Worm (Caenorhabditis elegans) whole organism, midembryonic: Measurements from ENCODE around the gene T24D5.2.
"Not testable (repeated sequence)": the region's sequence is repeated elsewhere in the genome, so short reads cannot be mapped to it uniquely, and the experiment has no call there.

ENCODE experiments used
- T22C8.4 ChIP-seq: fragments of 200-800 bp; sonication (Bioruptor generic); IDR thresholded peaks from 2 replicates; pipeline ENCODE4 v1.3.6; 2022; ENCODE audit warnings: missing genetic modification characterization, missing compliant biosample characterization
- cog-1 ChIP-seq: sonication (generic microtip); optimal IDR thresholded peaks from 2 replicates; lab custom pipeline; 2016; ENCODE audit warnings: missing genetic modification characterization, missing compliant biosample characterization
- flt-1 ChIP-seq: fragments of 200-800 bp; sonication (Bioruptor generic); IDR thresholded peaks from 2 replicates; pipeline ENCODE4 v1.3.6; 2022; ENCODE audit warnings: missing genetic modification characterization, missing compliant biosample characterization
- klf-2 ChIP-seq: fragments of 200-800 bp; sonication (Bioruptor generic); conservative IDR thresholded peaks from 2 replicates; pipeline ENCODE4 v1.3.6; 2022; ENCODE audit warnings: missing genetic modification reagents, missing genetic modification characterization, missing compliant biosample characterization
- med-1 ChIP-seq: sonication (generic microtip); optimal IDR thresholded peaks from 2 replicates; lab custom pipeline; 2017; ENCODE audit warnings: missing genetic modification characterization, mild to moderate bottlenecking, missing compliant biosample characterization, antibody characterized with exemption, missing genetic modification reagents; ENCODE audit not compliant: insufficient read depth
- ref-1 ChIP-seq: fragments of 200-800 bp; sonication (Bioruptor generic); conservative IDR thresholded peaks from 2 replicates; pipeline ENCODE4 v1.3.6; 2022; ENCODE audit warnings: missing genetic modification reagents, missing genetic modification characterization, missing compliant biosample characterization
- tab-1 ChIP-seq: fragments of 200-800 bp; sonication (Bioruptor generic); IDR thresholded peaks from 2 replicates; pipeline ENCODE4 v1.3.6; 2022; ENCODE audit warnings: missing genetic modification characterization, missing compliant biosample characterization
- ztf-23 ChIP-seq: fragments of 200-800 bp; sonication (Bioruptor generic); IDR thresholded peaks from 2 replicates; pipeline ENCODE4 v1.3.6; 2022; ENCODE audit warnings: missing genetic modification reagents, missing genetic modification characterization, missing compliant biosample characterization
- ztf-29 ChIP-seq: fragments of 200-800 bp; sonication (Bioruptor generic); IDR thresholded peaks from 2 replicates; pipeline ENCODE4 v1.3.6; 2022; ENCODE audit warnings: missing genetic modification reagents, missing genetic modification characterization, missing compliant biosample characterization

T24D5.2 gene

DNA sequence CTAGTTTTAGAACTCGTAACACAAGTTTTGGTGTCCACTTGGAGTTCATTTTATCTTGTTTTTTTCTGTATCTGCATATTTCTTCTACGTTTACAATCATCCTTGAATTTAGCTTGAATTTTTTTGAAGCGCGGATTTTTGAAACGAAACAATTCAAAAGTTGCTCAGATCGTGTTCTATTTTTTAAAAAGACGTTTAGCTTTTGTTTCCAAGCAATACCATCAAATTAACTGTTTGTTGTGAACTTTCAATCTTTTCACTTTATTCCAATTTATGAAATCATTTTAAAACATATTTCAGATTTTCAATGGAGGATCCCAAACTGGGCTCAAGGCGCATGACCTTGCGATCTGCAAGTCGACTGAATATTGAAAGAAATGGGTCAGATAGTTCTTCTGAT is 32.9 kb upstream of the T24D5.2 start, which contains the start of gene R09A8.2:
Gene R09A8.2 (plus strand): TSS at position 301 of the 400 bp plus-strand sequence.
- TF ChIP-seq flt-1 (GFP tag; lab: Robert Waterston, UW) = no peak
- TF ChIP-seq tab-1 (GFP tag; lab: Robert Waterston, UW) = no peak
- TF ChIP-seq ztf-23 = no peak
- TF ChIP-seq ztf-29 (GFP tag; lab: Robert Waterston, UW) = no peak
- no peak for TF ChIP-seq klf-2 (GFP tag; lab: Robert Waterston, UW)
- no peak for TF ChIP-seq cog-1
- TF ChIP-seq T22C8.4 = no peak
- no peak for TF ChIP-seq med-1 (GFP tag; lab: Kevin White, UChicago)
- no peak for TF ChIP-seq ref-1 (GFP tag; lab: Robert Waterston, UW)

DNA sequence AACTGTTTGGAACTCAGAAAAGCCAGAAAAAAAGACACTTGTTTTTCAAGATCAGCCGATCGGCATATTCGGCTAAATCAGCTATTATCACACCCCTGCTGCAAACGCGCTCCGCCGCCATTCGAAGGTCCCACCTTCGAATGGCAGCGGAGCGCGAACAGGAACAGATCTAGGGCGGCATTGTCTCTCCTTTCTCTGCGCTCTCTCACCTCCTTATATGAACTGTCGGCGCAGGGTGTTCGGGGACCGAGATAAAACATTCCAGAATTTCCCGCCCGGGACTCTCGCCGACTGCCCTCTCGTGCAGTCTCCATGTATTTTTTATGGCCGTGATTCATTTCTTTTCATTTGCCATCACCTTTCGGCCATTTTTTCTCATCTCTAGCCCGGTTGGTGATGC is 32.2 kb upstream of the T24D5.2 start:
- TF ChIP-seq tab-1 (GFP tag; lab: Robert Waterston, UW) = no peak
- TF ChIP-seq ztf-29 (GFP tag; lab: Robert Waterston, UW) = no peak
- TF ChIP-seq flt-1 (GFP tag; lab: Robert Waterston, UW) = no peak
- TF ChIP-seq cog-1 = no peak
- TF ChIP-seq med-1 (GFP tag; lab: Kevin White, UChicago) = no peak
- no peak for TF ChIP-seq T22C8.4
- TF ChIP-seq klf-2 (GFP tag; lab: Robert Waterston, UW) = no peak
- TF ChIP-seq ref-1 (GFP tag; lab: Robert Waterston, UW) = no peak
- TF ChIP-seq ztf-23 = no peak

DNA sequence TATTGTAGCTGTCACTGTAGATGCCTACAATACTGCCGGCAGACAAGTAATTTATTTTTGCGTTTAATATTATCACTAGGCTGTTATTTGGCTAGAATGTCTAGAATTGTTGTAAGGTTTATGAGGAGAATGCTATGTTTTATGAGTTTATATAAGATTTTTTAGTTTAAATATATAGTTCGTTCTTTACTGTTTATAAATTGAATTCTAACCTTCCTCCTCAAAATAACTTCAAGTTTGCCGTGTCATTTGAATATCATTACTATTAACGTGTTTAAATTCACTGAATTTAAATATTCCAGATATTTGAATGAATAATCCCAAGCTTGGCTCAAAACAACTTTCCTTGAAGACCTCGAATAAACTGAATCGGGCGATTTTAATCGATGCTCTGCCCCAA is 27.2 kb upstream of the T24D5.2 start, which contains the start of gene R09A8.1:
Gene R09A8.1 (plus strand): TSS at position 301 of the 400 bp plus-strand sequence.
- TF ChIP-seq ztf-23; flt-1 (GFP tag; lab: Robert Waterston, UW); med-1 (GFP tag; lab: Kevin White, UChicago): not testable (repeated sequence)

DNA sequence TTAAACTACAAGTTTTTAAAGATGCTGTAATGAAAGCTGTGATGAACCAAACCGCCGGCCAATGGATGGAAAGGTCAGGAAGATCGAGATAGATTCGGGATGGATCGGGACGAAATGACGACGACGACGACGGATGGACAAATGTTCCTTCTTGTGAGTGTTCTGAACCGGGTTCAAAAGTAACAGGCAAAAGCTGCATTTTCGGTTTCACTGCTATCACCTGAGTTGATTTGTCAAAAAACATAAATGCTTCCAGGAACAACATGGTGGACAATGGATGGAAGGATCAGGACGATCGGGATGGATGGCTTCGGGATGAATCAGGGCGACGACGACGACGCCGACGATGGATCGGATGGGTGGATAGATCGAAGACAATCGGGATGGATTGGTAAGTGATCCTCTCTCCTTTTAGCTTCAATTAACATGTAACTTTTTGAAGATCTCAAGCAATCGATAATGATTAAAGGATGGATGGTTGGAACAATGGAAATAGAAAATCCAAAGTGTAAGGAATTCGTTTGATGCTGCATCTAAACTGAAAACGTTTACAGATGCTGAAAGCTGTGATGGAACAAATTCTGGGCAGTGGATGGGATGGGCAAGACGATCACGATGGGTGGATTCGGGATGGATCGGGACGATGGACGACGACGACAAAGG is 17.2 kb upstream of the T24D5.2 start, which contains the start of the genes T24D5.6 and R09A8.9:
Gene T24D5.6 (plus strand): TSS at position 301 of the 663 bp plus-strand sequence.
Gene R09A8.9 (plus strand): TSS at position 613 of the 663 bp plus-strand sequence.
- TF ChIP-seq klf-2 (GFP tag; lab: Robert Waterston, UW) = no peak
- no peak for TF ChIP-seq ref-1 (GFP tag; lab: Robert Waterston, UW)
- no peak for TF ChIP-seq ztf-29 (GFP tag; lab: Robert Waterston, UW)
- no peak for TF ChIP-seq T22C8.4
- no peak for TF ChIP-seq flt-1 (GFP tag; lab: Robert Waterston, UW)
- TF ChIP-seq ztf-23 = no peak
- no peak for TF ChIP-seq cog-1
- no peak for TF ChIP-seq tab-1 (GFP tag; lab: Robert Waterston, UW)
- TF ChIP-seq med-1 (GFP tag; lab: Kevin White, UChicago) = no peak

DNA sequence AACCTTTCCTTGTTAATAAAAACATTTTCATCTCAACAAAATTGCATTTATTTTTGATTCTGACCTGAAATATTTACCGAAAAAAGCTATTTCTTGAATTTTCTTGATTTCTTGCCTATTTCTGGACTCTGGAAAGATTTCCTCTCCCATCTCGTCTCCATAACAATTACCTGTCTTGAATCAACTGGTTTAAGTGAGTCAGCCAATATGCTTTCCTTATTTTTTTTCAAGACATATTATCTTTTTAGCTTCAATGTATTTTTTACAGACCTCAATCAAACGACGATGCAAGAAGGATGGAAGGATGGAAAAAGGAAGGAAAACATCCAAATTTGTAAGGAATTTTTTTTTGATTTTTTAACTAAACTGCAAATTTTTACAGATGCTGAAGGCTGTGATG is 16.4 kb upstream of the T24D5.2 start:
- TF ChIP-seq tab-1 (GFP tag; lab: Robert Waterston, UW) (no peak), ztf-23 (no peak), T22C8.4 (no peak), ztf-29 (GFP tag; lab: Robert Waterston, UW) (no peak), med-1 (GFP tag; lab: Kevin White, UChicago) (no peak), klf-2 (GFP tag; lab: Robert Waterston, UW) (no peak), cog-1 (no peak), flt-1 (GFP tag; lab: Robert Waterston, UW) (no peak), ref-1 (GFP tag; lab: Robert Waterston, UW) (no peak)

DNA sequence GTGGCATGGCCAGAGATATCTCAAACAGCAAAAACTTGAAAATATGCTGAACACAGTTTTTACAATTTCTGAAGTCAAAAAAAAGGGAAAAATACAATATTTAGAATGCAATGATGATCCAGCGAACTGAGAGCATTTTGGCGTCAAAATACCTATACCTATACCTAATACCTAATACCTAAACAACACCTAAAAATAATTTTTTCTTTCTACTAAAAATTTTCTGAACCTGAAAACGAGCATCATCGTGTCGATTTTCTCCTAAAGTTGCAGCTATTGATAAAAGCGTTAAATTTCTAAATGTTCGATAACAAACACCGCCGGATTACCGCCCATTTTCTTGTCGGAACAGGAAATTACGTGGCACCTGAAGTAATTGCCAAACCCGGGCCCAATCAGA is 10.6 kb upstream of the T24D5.2 start, which contains the start of gene T24D5.4:
Gene T24D5.4 (plus strand): TSS at position 301 of the 400 bp plus-strand sequence.
- TF ChIP-seq klf-2 (GFP tag; lab: Robert Waterston, UW) (no peak), med-1 (GFP tag; lab: Kevin White, UChicago) (no peak), tab-1 (GFP tag; lab: Robert Waterston, UW) (no peak), ztf-23 (no peak), cog-1 (no peak), T22C8.4 (no peak), ztf-29 (GFP tag; lab: Robert Waterston, UW) (no peak), flt-1 (GFP tag; lab: Robert Waterston, UW) (no peak), ref-1 (GFP tag; lab: Robert Waterston, UW) (no peak)

DNA sequence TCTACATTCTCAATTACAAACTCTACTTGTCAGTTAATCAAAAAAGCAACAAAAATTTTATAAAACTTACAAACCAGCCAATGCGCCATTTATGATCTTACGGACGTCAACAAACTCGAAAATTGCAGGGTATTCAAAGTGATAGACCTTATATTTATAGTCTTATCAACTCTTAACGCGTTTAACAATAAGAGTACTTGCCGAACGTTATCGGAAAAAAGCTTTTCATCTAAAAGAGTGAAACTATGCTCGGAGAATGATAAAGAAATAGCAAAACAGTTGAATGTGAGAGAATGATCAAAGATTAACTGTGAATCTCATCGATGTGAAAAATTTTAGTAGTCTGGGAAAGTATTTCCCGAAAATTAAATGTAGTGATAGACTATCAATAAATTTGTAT is 9.7 kb upstream of the T24D5.2 start:
- no peak for TF ChIP-seq ref-1 (GFP tag; lab: Robert Waterston, UW)
- no peak for TF ChIP-seq med-1 (GFP tag; lab: Kevin White, UChicago)
- no peak for TF ChIP-seq ztf-29 (GFP tag; lab: Robert Waterston, UW)
- TF ChIP-seq cog-1 = no peak
- TF ChIP-seq ztf-23 = no peak
- no peak for TF ChIP-seq klf-2 (GFP tag; lab: Robert Waterston, UW)
- no peak for TF ChIP-seq tab-1 (GFP tag; lab: Robert Waterston, UW)
- no peak for TF ChIP-seq T22C8.4
- no peak for TF ChIP-seq flt-1 (GFP tag; lab: Robert Waterston, UW)

DNA sequence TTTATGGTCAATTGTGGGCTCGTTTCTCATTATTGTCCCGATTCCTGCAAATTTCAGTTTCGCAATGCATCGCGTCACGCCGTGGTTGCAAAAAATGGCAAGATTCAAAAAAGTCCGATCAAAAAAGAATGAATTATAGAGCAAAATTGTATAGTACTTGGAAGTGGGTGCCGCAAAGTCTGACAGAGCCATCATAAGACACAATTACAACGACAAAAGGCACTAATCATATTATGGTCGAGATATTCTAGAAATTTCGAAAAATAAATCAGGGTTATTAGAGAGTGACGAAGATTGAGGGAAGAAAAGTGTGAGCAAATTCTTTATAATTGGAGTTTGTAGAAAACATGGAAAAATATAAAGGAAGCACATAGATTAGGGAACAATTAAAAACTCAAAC is 9.0 kb upstream of the T24D5.2 start:
- TF ChIP-seq ztf-23 = no peak
- TF ChIP-seq cog-1 = no peak
- TF ChIP-seq ref-1 (GFP tag; lab: Robert Waterston, UW) = no peak
- TF ChIP-seq T22C8.4 = no peak
- TF ChIP-seq klf-2 (GFP tag; lab: Robert Waterston, UW) = no peak
- no peak for TF ChIP-seq flt-1 (GFP tag; lab: Robert Waterston, UW)
- TF ChIP-seq tab-1 (GFP tag; lab: Robert Waterston, UW) = no peak
- TF ChIP-seq med-1 (GFP tag; lab: Kevin White, UChicago) = no peak
- TF ChIP-seq ztf-29 (GFP tag; lab: Robert Waterston, UW) = no peak

DNA sequence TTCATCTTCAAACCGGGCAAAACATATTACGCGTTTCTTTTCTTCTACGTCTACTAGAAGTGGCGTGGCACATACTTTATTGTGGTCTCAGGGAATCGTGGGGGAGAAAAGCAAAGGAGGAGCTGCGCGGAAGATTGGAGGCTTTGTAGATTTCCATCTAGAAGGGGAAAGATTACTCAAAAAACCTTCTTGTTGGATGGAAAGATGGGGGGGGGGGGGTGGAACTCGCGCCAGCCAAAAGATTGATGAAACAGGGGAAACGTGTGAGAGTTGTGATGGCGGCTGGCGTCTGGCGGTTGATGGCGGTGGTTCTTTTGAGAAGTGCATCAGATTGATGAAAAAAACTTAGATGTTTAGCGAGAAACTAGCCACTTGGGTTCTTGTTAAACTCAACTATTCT is 3.3 kb upstream of the T24D5.2 start:
- no peak for TF ChIP-seq ztf-23
- no peak for TF ChIP-seq flt-1 (GFP tag; lab: Robert Waterston, UW)
- no peak for TF ChIP-seq med-1 (GFP tag; lab: Kevin White, UChicago)
- no peak for TF ChIP-seq T22C8.4
- TF ChIP-seq ztf-29 (GFP tag; lab: Robert Waterston, UW) = no peak
- no peak for TF ChIP-seq klf-2 (GFP tag; lab: Robert Waterston, UW)
- TF ChIP-seq cog-1 = no peak
- no peak for TF ChIP-seq ref-1 (GFP tag; lab: Robert Waterston, UW)
